Worm (Caenorhabditis elegans): ENCODE measurements around the gene rheb-1.

rheb-1 gene

ce11 chrIII:9502155-9502714 lies 46.4 kb upstream of the rheb-1 start:
- TF ChIP-seq aha-1 (tag; optimal IDR thresholded peaks at IDR 0.05) (no peak), tbx-2 (tag; optimal IDR thresholded peaks at IDR 0.05) (no peak), elt-2 (tag; optimal IDR thresholded peaks at IDR 0.05) (no peak), elt-3 (tag; optimal IDR thresholded peaks at IDR 0.05) (peak in 5 of 6 experiments; percentile 27 to 81 (median 76)), mef-2 (tag; optimal IDR thresholded peaks at IDR 0.05) (no peak), lin-13 (GFP tag; optimal IDR thresholded peaks at IDR 0.05) (no peak), lin-35 (GFP tag; optimal IDR thresholded peaks at IDR 0.05) (peak in 1 of 2 experiments; percentile 7), rnt-1 (tag; optimal IDR thresholded peaks at IDR 0.05) (no peak), unc-30 (tag; optimal IDR thresholded peaks at IDR 0.05) (no peak), mdl-1 (tag; optimal IDR thresholded peaks at IDR 0.05) (no peak), ceh-82 (tag; optimal IDR thresholded peaks at IDR 0.05) (no peak), egl-27 (tag; optimal IDR thresholded peaks at IDR 0.05) (no peak), dsc-1 (tag; optimal IDR thresholded peaks at IDR 0.05) (no peak), pax-3 (tag; optimal IDR thresholded peaks at IDR 0.05) (no peak), ceh-63 (GFP tag; optimal IDR thresholded peaks at IDR 0.05) (no peak), jun-1 (tag; optimal IDR thresholded peaks at IDR 0.05) (no peak), unc-130 (tag; optimal IDR thresholded peaks at IDR 0.05) (no peak), zag-1 (tag; optimal IDR thresholded peaks at IDR 0.05) (no peak), nhr-11 (tag; optimal IDR thresholded peaks at IDR 0.05) (no peak), hlh-17 (GFP tag; optimal IDR thresholded peaks at IDR 0.05; ENCODE audit: borderline replicate concordance) (no peak), fkh-10 (GFP tag; optimal IDR thresholded peaks at IDR 0.05) (no peak), efl-1 (optimal IDR thresholded peaks at IDR 0.05) (no peak), efl-1 (GFP tag; optimal IDR thresholded peaks at IDR 0.05 in 1 of 2) (peak in 1 of 2 experiments; percentile 80), isw-1 (GFP tag; IDR thresholded peaks at IDR 0.05) (no peak), lin-14 (GFP tag; optimal IDR thresholded peaks at IDR 0.05) (peak; percentile 44), blmp-1 (tag; optimal IDR thresholded peaks at IDR 0.05) (peak; percentile 63), hpl-2 (GFP tag; optimal IDR thresholded peaks at IDR 0.05) (no peak), lir-3 (tag; optimal IDR thresholded peaks at IDR 0.05; ENCODE audit: poor library complexity) (no peak), nhr-77 (tag; optimal IDR thresholded peaks at IDR 0.05) (no peak), C16A3.4 (tag; optimal IDR thresholded peaks at IDR 0.05) (peak; percentile 17), dpl-1 (GFP tag; optimal IDR thresholded peaks at IDR 0.05) (no peak), efl-3 (GFP tag; optimal IDR thresholded peaks at IDR 0.05) (no peak), skn-1 (tag; optimal IDR thresholded peaks at IDR 0.05) (peak; percentile 23), ceh-90 (tag; optimal IDR thresholded peaks at IDR 0.05) (no peak), ets-5 (GFP tag; IDR thresholded peaks at IDR 0.05) (no peak), fkh-4 (tag; optimal IDR thresholded peaks at IDR 0.05; ENCODE audit: borderline replicate concordance) (no peak), nhr-71 (tag; optimal IDR thresholded peaks at IDR 0.05) (peak; percentile 20), C04F5.9 (tag; optimal IDR thresholded peaks at IDR 0.05) (no peak), unc-86 (tag; optimal IDR thresholded peaks at IDR 0.05) (no peak), pag-3 (tag; optimal IDR thresholded peaks at IDR 0.05; ENCODE audit: borderline replicate concordance, insufficient read depth) (no peak), lsy-2 (tag; optimal IDR thresholded peaks at IDR 0.05) (peak in 1 of 2 experiments; percentile 32)

- TF ChIP-seq ceh-88 (GFP tag; IDR thresholded peaks at IDR 0.05), result no peak
- TF ChIP-seq fkh-8 (tag; optimal IDR thresholded peaks at IDR 0.05), result peak; percentile 11
- no peak for TF ChIP-seq snu-23 (GFP tag; optimal IDR thresholded peaks at IDR 0.05)
- no peak for TF ChIP-seq F16B12.6 (tag; optimal IDR thresholded peaks at IDR 0.05)
- no peak for TF ChIP-seq xbp-1 (tag; optimal IDR thresholded peaks at IDR 0.05)
- no peak for TF ChIP-seq unc-130 (tag; optimal IDR thresholded peaks at IDR 0.05)
- no peak for TF ChIP-seq egl-13 (tag; optimal IDR thresholded peaks at IDR 0.05)
- no peak for TF ChIP-seq efl-3 (GFP tag; optimal IDR thresholded peaks at IDR 0.05)
- TF ChIP-seq elt-2 (tag; optimal IDR thresholded peaks at IDR 0.05), result no peak
- no peak for TF ChIP-seq Y116A8C.19 (tag; optimal IDR thresholded peaks at IDR 0.05; ENCODE audit: borderline replicate concordance)
- no peak for TF ChIP-seq nhr-20 (tag; optimal IDR thresholded peaks at IDR 0.05)
- no peak for TF ChIP-seq dsc-1 (tag; optimal IDR thresholded peaks at IDR 0.05)
- TF ChIP-seq lsy-2 (tag; optimal IDR thresholded peaks at IDR 0.05), result peak; percentile 31 to 35
- no peak for TF ChIP-seq unc-30 (tag; optimal IDR thresholded peaks at IDR 0.05)
- no peak for TF ChIP-seq mdl-1 (tag; optimal IDR thresholded peaks at IDR 0.05)
- no peak for TF ChIP-seq nhr-90 (tag; optimal IDR thresholded peaks at IDR 0.05; ENCODE audit: poor library complexity)
- TF ChIP-seq isw-1 (GFP tag; IDR thresholded peaks at IDR 0.05), result no peak
- peak; percentile 59 for TF ChIP-seq lin-14 (GFP tag; optimal IDR thresholded peaks at IDR 0.05)
- TF ChIP-seq ztf-4 (tag; optimal IDR thresholded peaks at IDR 0.05), result no peak
- no peak for TF ChIP-seq fos-1 (tag; optimal IDR thresholded peaks at IDR 0.05)
- no peak for TF ChIP-seq C04F5.9 (tag; optimal IDR thresholded peaks at IDR 0.05)
Observed at ce11 chrIII:9501072-9501471, 45.2 kb upstream of the rheb-1 start.
